Worm (Caenorhabditis elegans): ENCODE measurements around the gene mlt-11.

- TF ChIP-seq xnd-1 (tag; optimal IDR thresholded peaks at IDR 0.05) (no peak), aptf-3 (GFP tag; IDR thresholded peaks at IDR 0.05) (no peak), Y53G8AR.9 (GFP tag; conservative IDR thresholded peaks at IDR 0.05) (no peak)
Measured at ce11 chrV:20682309-20682708, 15.3 kb downstream of the mlt-11 start.

All from whole organism, young adult.